Worm (Caenorhabditis elegans): ENCODE results near the gene T20D4.7.
"Not testable (repeated sequence)": the region's sequence is repeated elsewhere in the genome, so short reads cannot be mapped to it uniquely, and the experiment has no call there.

The T20D4.7 gene

DNA sequence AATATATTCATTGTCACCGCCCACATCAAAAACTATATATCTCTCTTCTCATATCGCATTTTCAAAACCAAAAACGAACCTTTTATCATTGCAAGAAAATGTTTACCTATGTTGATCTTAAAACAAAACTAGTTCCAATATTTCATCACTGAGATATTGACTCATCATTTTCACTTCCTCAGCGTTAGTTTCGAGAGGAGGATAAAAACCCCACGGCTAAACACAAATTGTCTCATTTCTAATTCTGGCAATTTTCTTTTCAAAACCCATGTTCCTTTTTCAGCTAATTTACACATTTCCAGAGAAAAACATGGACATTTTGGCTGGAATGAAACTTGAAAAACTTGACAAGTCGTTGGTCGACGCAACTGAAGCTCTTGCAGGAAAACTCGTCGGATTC, at the start of gene T20D4.7:
Gene T20D4.7, plus strand, starts transcription at position 301 of the 400 bp plus-strand sequence.
- TF ChIP-seq ceh-83 (GFP tag; optimal IDR thresholded peaks at IDR 0.05) = no peak
- no peak for TF ChIP-seq sptf-1 (tag; optimal IDR thresholded peaks at IDR 0.05)
- TF ChIP-seq lin-32 (GFP tag; optimal IDR thresholded peaks at IDR 0.05) = no peak

DNA sequence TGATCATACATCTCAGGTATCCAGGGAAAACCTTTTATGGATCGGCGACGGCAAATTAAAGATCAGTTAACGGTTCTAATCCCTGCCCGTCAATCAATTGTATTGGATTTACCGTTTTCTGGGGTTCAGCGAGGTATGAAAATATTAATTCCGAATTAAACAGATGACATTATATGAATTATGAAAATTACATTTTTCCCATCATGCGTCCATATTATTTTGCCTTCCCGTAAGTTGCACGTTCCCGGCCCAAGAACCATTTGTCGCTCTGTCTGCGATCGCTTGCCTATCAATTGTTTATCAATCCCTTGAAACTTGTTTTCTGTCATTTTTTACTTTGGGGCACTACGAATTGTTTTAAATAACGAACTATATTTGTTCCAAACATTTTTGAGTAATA, 47.1 kb upstream of the T20D4.7 start:
- TF ChIP-seq hlh-1 (tag; optimal IDR thresholded peaks at IDR 0.05) (no peak), ham-2 (GFP tag; optimal IDR thresholded peaks at IDR 0.05) (no peak), sptf-1 (tag; optimal IDR thresholded peaks at IDR 0.05) (no peak), ceh-43 (GFP tag; optimal IDR thresholded peaks at IDR 0.05) (no peak), ceh-83 (GFP tag; optimal IDR thresholded peaks at IDR 0.05) (no peak), ztf-11 (tag; optimal IDR thresholded peaks at IDR 0.05) (no peak), drap-1 (GFP tag; optimal IDR thresholded peaks at IDR 0.05) (no peak), nhr-76 (tag; optimal IDR thresholded peaks at IDR 0.05) (no peak), flh-1 (GFP tag; optimal IDR thresholded peaks at IDR 0.05) (no peak), nhr-28 (tag; optimal IDR thresholded peaks at IDR 0.05) (no peak), unc-62 (GFP tag; optimal IDR thresholded peaks at IDR 0.05) (no peak), lin-13 (tag; optimal IDR thresholded peaks at IDR 0.05) (no peak), lsy-2 (tag; optimal IDR thresholded peaks at IDR 0.05) (no peak), cnd-1 (tag; optimal IDR thresholded peaks at IDR 0.05) (no peak), lin-32 (GFP tag; optimal IDR thresholded peaks at IDR 0.05) (no peak), zip-8 (tag; optimal IDR thresholded peaks at IDR 0.05) (no peak), tbx-8 (GFP tag; optimal IDR thresholded peaks at IDR 0.05) (no peak)

- TF ChIP-seq snpc-4 (tag; optimal IDR thresholded peaks at IDR 0.05) = no peak
- TF ChIP-seq ztf-11 (tag; optimal IDR thresholded peaks at IDR 0.05) = no peak
These were observed 46.2 kb upstream of the T20D4.7 start, which contains the start of gene C04E12.4 for ce11 chrV:3362475-3362874. TSS of gene C04E12.4 (plus strand) at chrV:3362775.

DNA sequence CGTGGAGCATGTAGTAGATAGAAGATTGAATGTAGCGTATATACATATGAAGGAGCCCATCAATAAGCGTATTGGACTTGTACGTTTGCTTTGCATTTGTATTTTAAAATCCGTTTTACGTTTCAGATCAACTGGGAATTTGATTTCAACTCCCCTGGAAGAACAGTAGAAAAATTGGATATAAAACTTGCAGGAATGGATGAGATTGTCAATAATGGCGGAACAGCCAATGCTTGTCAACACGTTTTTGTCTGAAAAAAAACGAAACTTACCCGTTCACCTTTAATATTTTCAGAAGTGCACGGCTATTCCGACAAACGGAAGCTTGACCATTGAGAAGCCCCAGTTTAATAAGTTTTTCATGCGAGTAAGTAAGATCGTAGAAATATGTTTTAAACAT, 40.9 kb upstream of the T20D4.7 start, which contains the start of gene C04E12.2:
Gene C04E12.2, plus strand, starts transcription at position 301 of the 400 bp plus-strand sequence.
- TF ChIP-seq tbx-8 (GFP tag; optimal IDR thresholded peaks at IDR 0.05); unc-120 (tag; optimal IDR thresholded peaks at IDR 0.05; ENCODE audit: poor library complexity, severe bottlenecking); M03D4.4 (tag; optimal IDR thresholded peaks at IDR 0.05): not testable (repeated sequence)

ce11 chrV:3372673-3373072, 36.0 kb upstream of the T20D4.7 start, which contains the start of gene srx-121:
TSS of gene srx-121 (minus strand) at chrV:3372773.
- TF ChIP-seq drap-1 (GFP tag; optimal IDR thresholded peaks at IDR 0.05) = no peak
- TF ChIP-seq nhr-28 (tag; optimal IDR thresholded peaks at IDR 0.05) = no peak
- TF ChIP-seq flh-1 (GFP tag; optimal IDR thresholded peaks at IDR 0.05) = no peak
- TF ChIP-seq cnd-1 (tag; optimal IDR thresholded peaks at IDR 0.05) = no peak
- TF ChIP-seq mls-2 (tag; optimal IDR thresholded peaks at IDR 0.05) = no peak
- TF ChIP-seq snpc-4 (tag; optimal IDR thresholded peaks at IDR 0.05) = no peak
- TF ChIP-seq ceh-43 (GFP tag; optimal IDR thresholded peaks at IDR 0.05) = no peak
- TF ChIP-seq tbx-8 (GFP tag; optimal IDR thresholded peaks at IDR 0.05) = no peak
- no peak for TF ChIP-seq ztf-11 (tag; optimal IDR thresholded peaks at IDR 0.05)
- TF ChIP-seq unc-120 (tag; optimal IDR thresholded peaks at IDR 0.05; ENCODE audit: poor library complexity, severe bottlenecking) = no peak
- TF ChIP-seq pha-4 (tag; optimal IDR thresholded peaks at IDR 0.05) = no peak
- TF ChIP-seq ham-2 (GFP tag; optimal IDR thresholded peaks at IDR 0.05) = no peak
- no peak for TF ChIP-seq lsy-2 (tag; optimal IDR thresholded peaks at IDR 0.05)
- TF ChIP-seq unc-39 (tag; optimal IDR thresholded peaks at IDR 0.05) = no peak
- TF ChIP-seq lin-13 (tag; optimal IDR thresholded peaks at IDR 0.05) = no peak
- TF ChIP-seq nhr-12 (tag; optimal IDR thresholded peaks at IDR 0.05) = no peak
- TF ChIP-seq sptf-1 (tag; optimal IDR thresholded peaks at IDR 0.05) = no peak
- no peak for TF ChIP-seq blmp-1 (tag; optimal IDR thresholded peaks at IDR 0.05)
- TF ChIP-seq ceh-39 (tag; optimal IDR thresholded peaks at IDR 0.05) = no peak
- TF ChIP-seq ces-1 (GFP tag; optimal IDR thresholded peaks at IDR 0.05) = no peak

DNA sequence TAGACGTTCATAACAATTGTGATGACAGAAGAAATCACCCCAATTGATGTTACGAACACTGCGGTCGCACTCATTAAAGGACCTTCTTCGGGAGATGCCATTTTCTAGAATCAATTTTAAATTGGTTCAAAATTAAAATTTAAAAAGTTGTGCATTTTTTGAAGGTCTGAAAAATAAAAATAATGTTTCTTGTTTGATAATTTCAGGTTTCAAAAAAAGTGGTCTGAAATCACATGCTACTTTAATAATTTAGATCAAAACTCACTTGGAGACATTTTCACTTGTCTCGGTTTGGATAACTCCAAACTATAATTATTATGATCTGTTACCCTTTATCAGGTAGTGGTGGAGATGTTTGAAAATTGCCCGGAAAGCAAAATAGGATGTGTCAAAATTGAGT, 31.7 kb upstream of the T20D4.7 start, which contains the start of gene srbc-2:
Gene srbc-2, minus strand, starts transcription at position 101 of the 400 bp plus-strand sequence.
- TF ChIP-seq mab-5 (tag; optimal IDR thresholded peaks at IDR 0.05) (no peak), bed-3 (GFP tag; optimal IDR thresholded peaks at IDR 0.05) (no peak), M03D4.4 (tag; optimal IDR thresholded peaks at IDR 0.05) (no peak), nhr-237 (tag; optimal IDR thresholded peaks at IDR 0.05) (no peak), unc-62 (GFP tag; optimal IDR thresholded peaks at IDR 0.05) (no peak), unc-120 (tag; optimal IDR thresholded peaks at IDR 0.05; ENCODE audit: poor library complexity, severe bottlenecking) (no peak), mep-1 (tag; optimal IDR thresholded peaks at IDR 0.05) (no peak), sptf-1 (tag; optimal IDR thresholded peaks at IDR 0.05) (no peak), hlh-1 (tag; optimal IDR thresholded peaks at IDR 0.05) (no peak), ztf-11 (tag; optimal IDR thresholded peaks at IDR 0.05) (no peak), elt-3 (tag; optimal IDR thresholded peaks at IDR 0.05) (no peak), unc-39 (tag; optimal IDR thresholded peaks at IDR 0.05) (no peak), nhr-76 (tag; optimal IDR thresholded peaks at IDR 0.05) (no peak), ceh-39 (tag; optimal IDR thresholded peaks at IDR 0.05) (no peak), elt-1 (tag; optimal IDR thresholded peaks at IDR 0.05; ENCODE audit: borderline replicate concordance, insufficient read depth) (no peak), lsy-2 (tag; optimal IDR thresholded peaks at IDR 0.05) (no peak), tbx-8 (GFP tag; optimal IDR thresholded peaks at IDR 0.05) (no peak), nhr-2 (tag; optimal IDR thresholded peaks at IDR 0.05) (no peak)

Data from whole organism, mixed stage, embryonic.